Worm (Caenorhabditis elegans): ENCODE results near the gene lsy-2.

ce11 chrX:2044541-2045168, 44.8 kb upstream of the lsy-2 start:
- TF ChIP-seq him-1 (tag; optimal IDR thresholded peaks at IDR 0.05) (no peak), dao-5 (tag; optimal IDR thresholded peaks at IDR 0.05) (no peak), W03F9.2 (tag; optimal IDR thresholded peaks at IDR 0.05) (no peak)
